Fruit fly (Drosophila melanogaster) whole organism, embryonic: Measurements from ENCODE around the gene Atac2.
A peak's percentile ranks its signal among the peaks of the same experiment; 100 is the strongest.

ENCODE experiments used
- CG10366 ChIP-seq: fragments of 200-800 bp; sonication (Bioruptor generic); IDR thresholded peaks from 2 replicates; pipeline ENCODE4 v1.3.6; 2022; ENCODE audit warnings: missing biosample characterization, missing genetic modification characterization
- CG10431 ChIP-seq: fragments of 200-800 bp; sonication (Bioruptor generic); optimal IDR thresholded peaks from 3 replicates; lab custom pipeline; 2018; ENCODE audit warnings: missing biosample characterization, mild to moderate bottlenecking, missing genetic modification characterization
- CG10565 ChIP-seq: fragments of 200-800 bp; sonication (Bioruptor generic); optimal IDR thresholded peaks from 3 replicates; lab custom pipeline; 2016; ENCODE audit warnings: missing biosample characterization, mild to moderate bottlenecking, missing genetic modification characterization
- CG10654 ChIP-seq: fragments of 200-800 bp; sonication (Bioruptor generic); optimal IDR thresholded peaks from 2 replicates; lab custom pipeline; 2016; ENCODE audit warnings: missing biosample characterization, missing genetic modification characterization
- CG11560 ChIP-seq: fragments of 200-800 bp; sonication (Bioruptor generic); IDR thresholded peaks from 3 replicates; pipeline ENCODE4 v1.3.6; 2022; ENCODE audit warnings: missing biosample characterization, missing genetic modification characterization
- CG14014 ChIP-seq: fragments of 200-800 bp; sonication (Bioruptor generic); IDR thresholded peaks from 2 replicates; pipeline ENCODE4 v1.3.6; 2022; ENCODE audit warnings: missing biosample characterization, missing genetic modification characterization
- CG16779 ChIP-seq: fragments of 200-800 bp; sonication (Bioruptor generic); IDR thresholded peaks from 2 replicates; pipeline ENCODE4 v1.3.6; 2022; ENCODE audit warnings: missing biosample characterization, missing genetic modification characterization
- CG33557 ChIP-seq: fragments of 200-800 bp; sonication (Bioruptor generic); optimal IDR thresholded peaks from 2 replicates; lab custom pipeline; 2019; ENCODE audit warnings: missing biosample characterization, mild to moderate bottlenecking, missing genetic modification characterization, moderate library complexity
- CG4282 ChIP-seq: fragments of 200-800 bp; sonication (Bioruptor generic); optimal IDR thresholded peaks from 2 replicates; lab custom pipeline; 2016; ENCODE audit warnings: missing biosample characterization, missing genetic modification characterization
- CG4854 ChIP-seq: fragments of 200-800 bp; sonication (Bioruptor generic); optimal IDR thresholded peaks from 2 replicates; lab custom pipeline; 2016; ENCODE audit warnings: missing biosample characterization, missing genetic modification characterization, inconsistent platforms
- CG8089 ChIP-seq: fragments of 200-800 bp; sonication (Bioruptor generic); optimal IDR thresholded peaks from 3 replicates; lab custom pipeline; 2016; ENCODE audit warnings: missing biosample characterization, missing genetic modification characterization
- CG9609 ChIP-seq: fragments of 200-800 bp; sonication (Bioruptor generic); optimal IDR thresholded peaks from 3 replicates; lab custom pipeline; 2016; ENCODE audit warnings: missing biosample characterization, missing genetic modification characterization
- D19A ChIP-seq: fragments of 200-800 bp; optimal IDR thresholded peaks from 3 replicates; lab custom pipeline; 2019; ENCODE audit warnings: missing biosample characterization, mild to moderate bottlenecking, missing genetic modification characterization, moderate library complexity
- Dek ChIP-seq: fragments of 200-800 bp; sonication (Bioruptor generic); optimal IDR thresholded peaks from 3 replicates; lab custom pipeline; 2019; ENCODE audit warnings: missing biosample characterization, mild to moderate bottlenecking, missing genetic modification characterization, moderate library complexity
- E2f2 ChIP-seq: fragments of 200-800 bp; sonication (Bioruptor generic); IDR thresholded peaks from 2 replicates; pipeline ENCODE4 v1.3.6; 2022; ENCODE audit warnings: missing biosample characterization, missing genetic modification characterization
- Eip74EF ChIP-seq, 2 experiments: fragments of 200-800 bp in 1 of 2; fragments of >200 bp in 1 of 2; sonication (Bioruptor generic) in 1 of 2; optimal IDR thresholded peaks; 2 replicates each; lab custom pipeline; 2017 to 2019; ENCODE audit warnings: missing biosample characterization in 2 of 2, missing genetic modification characterization in 2 of 2, mild to moderate bottlenecking in 1 of 2, moderate library complexity in 1 of 2
- GATAe ChIP-seq: fragments of 200-800 bp; sonication (Bioruptor generic); conservative IDR thresholded peaks from 2 replicates; pipeline ENCODE4 v1.3.6; 2022; ENCODE audit warnings: missing biosample characterization, missing genetic modification characterization
- HmgZ ChIP-seq: fragments of 200-800 bp; sonication (Bioruptor generic); optimal IDR thresholded peaks from 2 replicates; lab custom pipeline; 2018; ENCODE audit warnings: missing biosample characterization, mild to moderate bottlenecking, missing genetic modification characterization
- Lim3 ChIP-seq: fragments of 200-800 bp; sonication (Bioruptor generic); IDR thresholded peaks from 2 replicates; pipeline ENCODE4 v1.3.6; 2022; ENCODE audit warnings: missing biosample characterization, missing genetic modification characterization
- Oli ChIP-seq: fragments of 200-800 bp; sonication (Bioruptor generic); optimal IDR thresholded peaks from 2 replicates; lab custom pipeline; 2018; ENCODE audit warnings: missing biosample characterization, mild to moderate bottlenecking, missing genetic modification characterization, moderate library complexity
- Poxn ChIP-seq: fragments of 200-800 bp; sonication (Bioruptor generic); IDR thresholded peaks from 2 replicates; pipeline ENCODE4 v1.3.6; 2022; ENCODE audit warnings: missing biosample characterization, missing genetic modification characterization
- Sox102F ChIP-seq: fragments of 200-800 bp; sonication (Bioruptor generic); optimal IDR thresholded peaks from 2 replicates; lab custom pipeline; 2018; ENCODE audit warnings: missing biosample characterization, mild to moderate bottlenecking, missing genetic modification characterization, moderate library complexity
- Tbp ChIP-seq: fragments of >200 bp; optimal IDR thresholded peaks from 2 replicates; lab custom pipeline; 2018; ENCODE audit warnings: missing biosample characterization, missing genetic modification characterization
- ara ChIP-seq: fragments of 200-800 bp; sonication (Bioruptor generic); IDR thresholded peaks from 2 replicates; pipeline ENCODE4 v1.3.6; 2022; ENCODE audit warnings: missing biosample characterization, missing genetic modification characterization
- br ChIP-seq: fragments of >200 bp; optimal IDR thresholded peaks from 2 replicates; lab custom pipeline; 2017
- eve ChIP-seq, 2 experiments: fragments of >200 bp; optimal IDR thresholded peaks; 2 replicates each; lab custom pipeline; 2017; ENCODE audit warnings: missing biosample characterization in 2 of 2, missing genetic modification characterization in 2 of 2
- exex ChIP-seq: fragments of 200-800 bp; sonication (Bioruptor generic); optimal IDR thresholded peaks from 4 replicates; lab custom pipeline; 2018; ENCODE audit warnings: missing biosample characterization, mild to moderate bottlenecking, missing genetic modification characterization, moderate library complexity
- eyg ChIP-seq: fragments of 200-800 bp; sonication (Bioruptor generic); optimal IDR thresholded peaks from 3 replicates; lab custom pipeline; 2016; ENCODE audit warnings: missing biosample characterization, missing genetic modification characterization
- fd3F ChIP-seq: fragments of 200-800 bp; sonication (Bioruptor generic); optimal IDR thresholded peaks from 2 replicates; lab custom pipeline; 2018; ENCODE audit warnings: missing biosample characterization, mild to moderate bottlenecking, missing genetic modification characterization, moderate library complexity
- fd64A ChIP-seq: fragments of 200-800 bp; sonication (Bioruptor generic); optimal IDR thresholded peaks from 3 replicates; lab custom pipeline; 2018; ENCODE audit warnings: missing biosample characterization, mild to moderate bottlenecking, missing genetic modification characterization
- gem ChIP-seq: fragments of 200-800 bp; sonication (Bioruptor generic); optimal IDR thresholded peaks from 2 replicates; lab custom pipeline; 2019; ENCODE audit warnings: missing biosample characterization, mild to moderate bottlenecking, missing genetic modification characterization, moderate library complexity
- grn ChIP-seq: fragments of 200-800 bp; sonication (Bioruptor generic); optimal IDR thresholded peaks from 3 replicates; lab custom pipeline; 2017; ENCODE audit warnings: missing biosample characterization, missing genetic modification characterization
- ham ChIP-seq: fragments of 200-800 bp; sonication (Bioruptor generic); IDR thresholded peaks from 2 replicates; pipeline ENCODE4 v1.3.6; 2022; ENCODE audit warnings: missing biosample characterization, missing genetic modification characterization
- her ChIP-seq: fragments of 200-800 bp; sonication (Bioruptor generic); optimal IDR thresholded peaks from 2 replicates; lab custom pipeline; 2016; ENCODE audit warnings: missing biosample characterization, missing genetic modification characterization
- hkb ChIP-seq, 2 experiments: fragments of 200-800 bp in 1 of 2; fragments of >200 bp in 1 of 2; sonication (Bioruptor generic) in 1 of 2; IDR thresholded peaks in 1 of 2; optimal IDR thresholded peaks in 1 of 2; 2 replicates each; pipeline versions ENCODE4 v1.3.6 to Lab custom; 2017 to 2022; ENCODE audit warnings: missing biosample characterization in 1 of 2, missing genetic modification characterization in 1 of 2
- klu ChIP-seq: fragments of 200-800 bp; sonication (Bioruptor generic); IDR thresholded peaks from 2 replicates; pipeline ENCODE4 v1.3.6; 2022; ENCODE audit warnings: missing biosample characterization, missing genetic modification characterization
- mirr ChIP-seq: fragments of 200-800 bp; sonication (Bioruptor generic); optimal IDR thresholded peaks from 3 replicates; lab custom pipeline; 2018; ENCODE audit warnings: missing biosample characterization, mild to moderate bottlenecking, missing genetic modification characterization
- nerfin-1 ChIP-seq: fragments of 200-800 bp; sonication (Bioruptor generic); optimal IDR thresholded peaks from 3 replicates; lab custom pipeline; 2019; ENCODE audit warnings: missing biosample characterization, mild to moderate bottlenecking, missing genetic modification characterization, moderate library complexity
- nerfin-2 ChIP-seq: fragments of 200-800 bp; sonication (Bioruptor generic); IDR thresholded peaks from 2 replicates; pipeline ENCODE4 v1.3.6; 2022; ENCODE audit warnings: missing biosample characterization, missing genetic modification characterization; ENCODE audit not compliant: partially characterized antibody
- phol ChIP-seq: fragments of 200-800 bp; sonication (Bioruptor generic); optimal IDR thresholded peaks from 3 replicates; lab custom pipeline; 2018; ENCODE audit warnings: missing biosample characterization, mild to moderate bottlenecking, missing genetic modification characterization, moderate library complexity
- prd ChIP-seq, 3 experiments: fragments of >200 bp in 2 of 3; fragments of 200-800 bp in 1 of 3; sonication (Bioruptor generic) in 1 of 3; optimal IDR thresholded peaks in 2 of 3; IDR thresholded peaks in 1 of 3; 2 replicates in 2 of 3; 3 replicates in 1 of 3; pipeline versions ENCODE4 v1.3.6 to Lab custom; 2017 to 2022; ENCODE audit warnings: missing biosample characterization in 1 of 3, missing genetic modification characterization in 1 of 3
- pzg ChIP-seq: fragments of 200-800 bp; sonication (Bioruptor generic); optimal IDR thresholded peaks from 3 replicates; lab custom pipeline; 2018; ENCODE audit warnings: missing biosample characterization, mild to moderate bottlenecking, missing genetic modification characterization, moderate library complexity
- repo ChIP-seq: fragments of 200-800 bp; sonication (Bioruptor generic); optimal IDR thresholded peaks from 2 replicates; lab custom pipeline; 2016; ENCODE audit warnings: missing biosample characterization, missing genetic modification characterization
- stwl ChIP-seq: fragments of 200-800 bp; sonication (Bioruptor generic); optimal IDR thresholded peaks from 3 replicates; lab custom pipeline; 2018; ENCODE audit warnings: missing biosample characterization, mild to moderate bottlenecking, missing genetic modification characterization, moderate library complexity
- tio ChIP-seq: fragments of 200-800 bp; sonication (Bioruptor generic); optimal IDR thresholded peaks from 2 replicates; lab custom pipeline; 2017; ENCODE audit warnings: missing biosample characterization, missing genetic modification characterization, inconsistent platforms
- ttk ChIP-seq: fragments of 200-800 bp; sonication (Bioruptor generic); IDR thresholded peaks from 2 replicates; pipeline ENCODE4 v2.1.2; 2022; ENCODE audit warnings: missing biosample characterization, missing genetic modification characterization
- twi ChIP-seq: fragments of 200-800 bp; optimal IDR thresholded peaks from 2 replicates; lab custom pipeline; 2019; ENCODE audit warnings: missing biosample characterization, mild to moderate bottlenecking, missing genetic modification characterization, moderate library complexity
- tx ChIP-seq: fragments of 200-800 bp; sonication (Bioruptor generic); optimal IDR thresholded peaks from 2 replicates; lab custom pipeline; 2016; ENCODE audit warnings: missing biosample characterization, missing genetic modification characterization
- wek ChIP-seq: fragments of 200-800 bp; sonication (Bioruptor generic); optimal IDR thresholded peaks from 3 replicates; lab custom pipeline; 2018; ENCODE audit warnings: missing biosample characterization, mild to moderate bottlenecking, missing genetic modification characterization, moderate library complexity

The Atac2 gene

dm6 chr2L:18590100-18590941, 21.7 kb downstream of the Atac2 start, which contains the start of the genes Pde11 and CG15160 (continued):
- TF ChIP-seq Eip74EF (GFP tag; optimal IDR thresholded peaks at IDR 0.05; lab: Kevin White, UChicago) (no peak), CG14014 (GFP tag; lab: Robert Waterston, UW) (no peak), Oli (tag; lab: Kevin White, UChicago) (no peak), eve (GFP tag; optimal IDR thresholded peaks at IDR 0.05; lab: Kevin White, UChicago) (no peak), Tbp (GFP tag; lab: Kevin White, UChicago) (no peak), CG9609 (GFP tag; lab: Kevin White, UChicago) (no peak), br (lab: Kevin White, UChicago) (no peak), Lim3 (GFP tag; lab: Robert Waterston, UW) (no peak), ham (no peak), hkb (optimal IDR thresholded peaks at IDR 0.05; lab: Kevin White, UChicago) (no peak), hkb (GFP tag; IDR thresholded peaks at IDR 0.05; lab: Robert Waterston, UW) (no peak), fd3F (GFP tag; lab: Kevin White, UChicago) (no peak), prd (optimal IDR thresholded peaks at IDR 0.05; lab: Kevin White, UChicago) (no peak), prd (GFP tag; IDR thresholded peaks at IDR 0.05; lab: Robert Waterston, UW) (peak; percentile 36; the same call in 1 of the 3 replicates), tio (GFP tag; lab: Kevin White, UChicago) (no peak), ara (GFP tag; lab: Robert Waterston, UW) (no peak), phol (tag; lab: Kevin White, UChicago) (peak; percentile 68), GATAe (GFP tag; lab: Robert Waterston, UW) (no peak), CG10565 (GFP tag; lab: Kevin White, UChicago) (no peak), mirr (GFP tag; lab: Kevin White, UChicago) (no peak), CG8089 (GFP tag; lab: Kevin White, UChicago) (no peak), her (GFP tag; lab: Kevin White, UChicago) (no peak), Dek (tag; lab: Kevin White, UChicago) (peak; percentile 39), CG11560 (tag; lab: Robert Waterston, UW) (peak; percentile 21; the same call in 1 of the 3 replicates), grn (no peak), CG10431 (no peak), gem (tag; lab: Kevin White, UChicago) (no peak), CG4282 (no peak), exex (tag; lab: Kevin White, UChicago) (no peak), twi (tag; lab: Kevin White, UChicago) (peak; percentile 22), tx (GFP tag; lab: Kevin White, UChicago) (no peak), stwl (tag; lab: Kevin White, UChicago) (peak; percentile 85), pzg (GFP tag; lab: Kevin White, UChicago) (peak; percentile 90), klu (GFP tag; lab: Robert Waterston, UW) (no peak), CG4854 (GFP tag; lab: Kevin White, UChicago) (no peak), E2f2 (peak; percentile 62), fd64A (GFP tag; lab: Kevin White, UChicago) (no peak), eyg (no peak), repo (GFP tag; lab: Kevin White, UChicago) (no peak), Poxn (GFP tag; lab: Robert Waterston, UW) (no peak), CG33557 (peak; percentile 20), CG10366 (GFP tag; lab: Robert Waterston, UW) (no peak), nerfin-2 (GFP tag; lab: Robert Waterston, UW) (peak; percentile 99), CG10654 (GFP tag; lab: Kevin White, UChicago) (no peak), ttk (GFP tag; lab: Robert Waterston, UW) (no peak), nerfin-1 (tag; lab: Kevin White, UChicago) (no peak), wek (GFP tag; lab: Kevin White, UChicago) (no peak), D19A (tag; lab: Kevin White, UChicago) (no peak), CG16779 (GFP tag; lab: Robert Waterston, UW) (no peak), HmgZ (tag; lab: Kevin White, UChicago) (peak; percentile 41), Sox102F (GFP tag; lab: Kevin White, UChicago) (no peak)
